Worm (Caenorhabditis elegans) whole organism, early embryonic: ENCODE data around the gene T12A7.9.

Experiments
- B0310.2 ChIP-seq: sonication (generic microtip); optimal IDR thresholded peaks from 2 replicates; lab custom pipeline; 2016; ENCODE audit warnings: mild to moderate bottlenecking, missing genetic modification characterization, missing compliant biosample characterization
- ama-1 ChIP-seq: fragments of 150-350 bp; optimal IDR thresholded peaks from 2 replicates; lab custom pipeline; 2014
- ets-7 ChIP-seq: sonication (generic microtip); optimal IDR thresholded peaks from 2 replicates; lab custom pipeline; 2016; ENCODE audit warnings: missing genotype, missing genetic modification characterization, missing compliant biosample characterization
- flt-1 ChIP-seq: fragments of 200-800 bp; sonication (Bioruptor generic); IDR thresholded peaks from 2 replicates; pipeline ENCODE4 v1.3.6; 2022; ENCODE audit warnings: missing genetic modification characterization, missing compliant biosample characterization
- hmbx-1 ChIP-seq: sonication (generic microtip); optimal IDR thresholded peaks from 2 replicates; lab custom pipeline; 2016; ENCODE audit warnings: mild to moderate bottlenecking, missing genetic modification characterization, missing compliant biosample characterization
- hmg-4 ChIP-seq: fragments of 200-800 bp; sonication (Bioruptor generic); optimal IDR thresholded peaks from 2 replicates; lab custom pipeline; 2018; ENCODE audit warnings: mild to moderate bottlenecking, missing genetic modification characterization, missing compliant biosample characterization
- hnd-1 ChIP-seq: sonication (generic microtip); optimal IDR thresholded peaks from 2 replicates; lab custom pipeline; 2016; ENCODE audit warnings: missing genetic modification characterization, missing compliant biosample characterization
- pes-1 ChIP-seq: fragments of 200-800 bp; sonication (Bioruptor generic); IDR thresholded peaks from 2 replicates; pipeline ENCODE4 v1.3.6; 2022; ENCODE audit warnings: missing genetic modification reagents, missing genetic modification characterization, missing compliant biosample characterization
- scrt-1 ChIP-seq: fragments of 200-800 bp; sonication (Bioruptor generic); IDR thresholded peaks from 2 replicates; pipeline ENCODE4 v1.3.6; 2022; ENCODE audit warnings: missing genetic modification characterization, missing compliant biosample characterization
- sea-1 ChIP-seq: fragments of 200-800 bp; sonication (Bioruptor generic); conservative IDR thresholded peaks from 2 replicates; pipeline ENCODE4 v1.3.6; 2022; ENCODE audit warnings: missing genetic modification characterization, missing compliant biosample characterization
- tbx-11 ChIP-seq: fragments of 200-800 bp; sonication (Bioruptor generic); IDR thresholded peaks from 2 replicates; pipeline ENCODE4 v1.3.6; 2022; ENCODE audit warnings: missing genetic modification characterization, missing compliant biosample characterization
- tbx-37 ChIP-seq: fragments of 200-800 bp; sonication (Bioruptor generic); conservative IDR thresholded peaks from 2 replicates; pipeline ENCODE4 v1.3.6; 2022; ENCODE audit warnings: missing genetic modification reagents, missing genetic modification characterization, missing compliant biosample characterization
- tra-4 ChIP-seq: sonication (generic microtip); optimal IDR thresholded peaks from 2 replicates; lab custom pipeline; 2017; ENCODE audit warnings: missing genetic modification characterization, missing compliant biosample characterization

DNA sequence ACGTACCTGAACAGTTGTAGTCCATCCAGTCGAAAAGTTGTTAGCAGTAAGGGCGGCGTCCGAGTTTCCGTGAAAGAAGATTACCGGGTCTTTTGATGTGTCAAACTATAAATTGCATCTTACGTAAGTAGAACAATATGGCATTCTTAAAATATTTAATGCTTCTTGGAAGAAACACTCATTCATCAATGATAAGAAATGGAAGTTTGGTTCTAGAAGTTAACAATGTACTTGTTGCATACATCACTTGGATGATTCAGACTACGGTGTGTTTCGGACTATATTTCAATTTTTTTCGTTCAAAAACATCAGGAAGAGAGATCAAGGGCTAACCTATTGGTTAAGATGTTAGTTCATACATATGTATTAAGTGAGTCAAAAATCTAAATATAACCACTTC is 16.3 kb upstream of the T12A7.9 start:
- no peak for TF ChIP-seq ama-1 (lab: Kevin White, UChicago)
- no peak for TF ChIP-seq flt-1 (GFP tag; lab: Robert Waterston, UW)
- no peak for TF ChIP-seq pes-1
- TF ChIP-seq hmbx-1 (tag; lab: Kevin White, UChicago) = no peak
- TF ChIP-seq tbx-11 (GFP tag; lab: Robert Waterston, UW) = no peak
- TF ChIP-seq scrt-1 = no peak
- no peak for TF ChIP-seq hnd-1 (tag; lab: Kevin White, UChicago)
- no peak for TF ChIP-seq sea-1 (GFP tag; lab: Robert Waterston, UW)
- TF ChIP-seq B0310.2 (tag; lab: Kevin White, UChicago) = no peak
- TF ChIP-seq ets-7 (tag; lab: Kevin White, UChicago) = no peak
- TF ChIP-seq tra-4 (tag; lab: Kevin White, UChicago) = no peak
- TF ChIP-seq tbx-37 (GFP tag; lab: Robert Waterston, UW) = no peak
- no peak for TF ChIP-seq hmg-4 (GFP tag; lab: Kevin White, UChicago)
